Fruit fly (Drosophila melanogaster): ENCODE measurements around the gene RpL9.

DNA sequence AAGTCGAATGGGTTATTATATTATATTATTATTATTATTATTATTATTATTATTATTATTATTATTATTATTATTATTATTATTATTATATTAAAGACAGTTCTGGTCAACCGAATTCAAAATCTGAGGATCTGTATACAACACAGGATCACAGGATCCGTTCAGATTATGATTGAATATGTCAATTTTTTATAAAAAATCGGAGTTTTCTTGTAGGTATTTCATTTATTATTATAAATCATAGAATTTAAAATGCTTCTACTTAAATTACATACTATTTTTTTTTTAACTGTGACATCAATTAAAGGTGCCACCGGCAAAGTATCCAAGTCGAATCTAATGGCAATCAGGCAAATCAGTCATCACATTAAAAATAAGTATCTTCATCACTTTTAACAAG lies 12.7 kb upstream of the RpL9 start, which contains the start of gene CG14913:
- TF ChIP-seq h (optimal IDR thresholded peaks at IDR 0.05) (no peak), psq (optimal IDR thresholded peaks at IDR 0.05) (no peak)

Data from Kc167 (cell line).